Worm (Caenorhabditis elegans) whole organism, L1 larva: ENCODE results near the gene npp-3.

Experiments
- lin-35 ChIP-seq, 2 experiments: fragments of 150-350 bp; optimal IDR thresholded peaks; 2 replicates each; lab custom pipeline; 2014; ENCODE audit warnings: missing biosample characterization in 2 of 2, missing genetic modification characterization in 2 of 2, missing genetic modification reagents in 2 of 2
- nhr-77 ChIP-seq: fragments of 150-350 bp; optimal IDR thresholded peaks from 2 replicates; lab custom pipeline; 2014; ENCODE audit warnings: missing biosample characterization, missing genetic modification characterization

- TF ChIP-seq lin-35 (GFP tag; optimal IDR thresholded peaks at IDR 0.05; lab: Kevin White, UChicago) (no peak), nhr-77 (no peak)
Observed at ce11 chrII:11819824-11820223, 54.8 kb downstream of the npp-3 start, which contains the start of gene Y6D1A.2.
